Fruit fly (Drosophila melanogaster) S2 (cell line): ENCODE results near the gene CG8460.

ENCODE experiments used
- CG8478 ChIP-seq: fragments of >200 bp; optimal IDR thresholded peaks from 2 replicates; lab custom pipeline; 2018
- CTCF ChIP-seq, 2 experiments: fragments of >200 bp; optimal IDR thresholded peaks; 2 replicates each; lab custom pipeline; 2018

DNA sequence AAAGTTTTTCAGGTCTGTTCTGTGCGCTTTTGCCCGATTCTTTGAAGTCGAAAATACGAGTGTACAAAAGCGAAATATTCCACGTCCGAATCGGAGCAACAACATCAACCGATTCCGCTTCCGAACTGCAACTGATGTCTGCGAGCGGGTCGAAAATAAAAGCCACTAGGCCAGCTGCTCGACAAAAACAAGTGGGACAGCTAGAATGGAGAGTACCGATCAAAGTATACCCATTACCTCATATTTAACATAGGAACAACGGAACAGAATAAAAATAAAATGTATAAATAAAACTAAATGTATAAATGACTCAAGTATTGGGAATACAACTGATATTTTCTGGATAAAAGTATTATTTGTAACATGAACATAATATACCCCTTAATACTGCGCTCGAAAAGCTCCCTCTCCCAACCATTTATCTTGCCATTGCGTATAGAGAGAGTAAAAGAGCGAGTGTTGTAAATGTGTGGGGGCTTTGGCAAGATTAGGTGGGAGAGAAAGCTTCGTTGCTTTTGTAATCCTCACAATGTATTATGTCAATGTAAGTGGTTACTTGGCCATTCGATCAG is 8.1 kb downstream of the CG8460 start, which contains the start of gene SLC5A11:
- TF ChIP-seq CG8478 (no peak), CTCF (optimal IDR thresholded peaks at IDR 0.05; lab: Kevin White, UChicago) (no peak)
